Fruit fly (Drosophila melanogaster) S2 (cell line): Measurements from ENCODE around the gene CG16736.

Source experiments
- CG8478 ChIP-seq: fragments of >200 bp; optimal IDR thresholded peaks from 2 replicates; lab custom pipeline; 2018
- CTCF ChIP-seq, 2 experiments: fragments of >200 bp; optimal IDR thresholded peaks; 2 replicates each; lab custom pipeline; 2018

DNA sequence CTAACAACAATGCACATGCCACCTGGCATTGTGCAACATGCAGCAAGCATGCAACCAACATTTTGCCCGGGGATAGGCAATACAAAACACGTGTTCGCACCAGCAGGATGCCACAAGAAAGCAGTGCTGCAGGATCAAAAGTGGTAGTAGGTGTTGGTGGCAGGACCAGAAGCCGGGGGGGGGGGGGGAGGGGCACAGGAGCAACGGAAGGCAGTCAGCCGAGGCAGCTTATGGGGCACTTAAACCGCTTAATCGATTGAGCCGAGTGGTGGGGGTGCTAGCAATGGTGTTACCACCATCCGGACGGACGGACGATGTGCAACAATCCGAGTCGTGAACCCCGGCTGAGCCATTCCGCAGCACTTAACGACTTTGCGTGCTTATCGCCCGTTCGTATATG, 39.6 kb upstream of the CG16736 start:
- TF ChIP-seq CG8478 (lab: Kevin White, UChicago), result no peak
- no peak for TF ChIP-seq CTCF (optimal IDR thresholded peaks at IDR 0.05; lab: Kevin White, UChicago)
